Fruit fly (Drosophila melanogaster): ENCODE data around the gene Rev1.

The Rev1 gene

DNA sequence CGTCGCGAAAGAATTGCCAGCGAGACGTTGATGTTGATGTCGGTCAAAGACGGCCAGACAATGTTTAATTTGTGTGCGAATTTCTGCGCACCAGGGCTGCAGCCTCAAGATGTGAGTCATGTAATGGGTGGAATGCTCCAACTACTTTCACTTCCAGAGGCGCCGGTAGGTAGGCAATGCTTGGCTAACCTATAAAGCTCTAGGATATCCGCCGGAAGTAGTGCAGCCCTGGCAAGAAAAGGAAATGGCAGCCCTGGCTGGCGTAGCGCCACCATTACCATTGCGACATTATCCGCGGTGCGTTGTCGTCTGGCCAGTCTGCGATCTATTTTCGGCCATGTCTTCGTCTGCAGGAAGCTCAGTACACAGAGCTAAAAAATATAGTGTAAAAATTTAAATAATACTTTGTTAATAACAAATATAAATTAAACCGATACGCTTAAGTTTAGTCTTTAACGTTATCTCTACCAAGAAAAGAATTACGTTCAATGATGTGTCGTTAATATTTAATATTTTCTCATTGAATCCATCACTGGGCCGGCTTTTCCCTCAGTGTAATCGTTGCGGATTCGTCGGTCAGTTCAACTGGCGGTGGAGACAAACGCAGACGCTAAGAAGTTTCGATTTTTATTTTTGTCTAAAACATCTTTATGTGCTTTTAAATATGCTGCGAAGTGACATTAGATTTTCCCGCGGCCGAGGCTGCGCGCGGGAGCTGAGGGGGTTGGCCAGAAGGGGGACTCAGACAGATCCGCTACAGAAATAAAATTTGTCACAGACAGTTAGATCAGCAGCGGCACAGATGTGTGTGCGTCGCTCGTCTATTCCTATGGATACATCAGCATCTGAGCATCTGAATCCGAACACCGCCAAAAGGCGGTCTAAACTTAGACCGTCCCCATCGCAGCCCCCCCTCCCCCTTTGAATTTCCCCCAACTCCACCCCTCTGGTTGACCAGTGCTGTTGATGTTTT is 42.2 kb upstream of the Rev1 start (continued):
- TF ChIP-seq Asciz (GFP tag; optimal IDR thresholded peaks at IDR 0.05) (peak; percentile 34), CG9817 (tag; optimal IDR thresholded peaks at IDR 0.05) (peak; percentile 75), oc (tag; optimal IDR thresholded peaks at IDR 0.05) (peak; percentile 18), CG9876 (GFP tag; optimal IDR thresholded peaks at IDR 0.05) (no peak), B-H2 (GFP tag; optimal IDR thresholded peaks at IDR 0.05) (peak; percentile 79), CG7556 (GFP tag; optimal IDR thresholded peaks at IDR 0.05) (peak; percentile 63), pros (GFP tag; optimal IDR thresholded peaks at IDR 0.05) (no peak), emc (GFP tag; optimal IDR thresholded peaks at IDR 0.05) (no peak), CG17385 (GFP tag; optimal IDR thresholded peaks at IDR 0.05) (peak; percentile 72), Elba2 (GFP tag; optimal IDR thresholded peaks at IDR 0.05) (no peak), ind (GFP tag; optimal IDR thresholded peaks at IDR 0.05) (peak; percentile 77), Dip2 (GFP tag; IDR thresholded peaks at IDR 0.05) (no peak), GATAe (GFP tag; conservative IDR thresholded peaks at IDR 0.05) (peak; percentile 34; the same call in 1 of the 2 replicates), bsh (GFP tag; optimal IDR thresholded peaks at IDR 0.05) (peak; percentile 40 to 66), CG12659 (GFP tag; optimal IDR thresholded peaks at IDR 0.05) (peak; percentile 79), wek (GFP tag; optimal IDR thresholded peaks at IDR 0.05) (peak; percentile 75), D19A (tag; optimal IDR thresholded peaks at IDR 0.05) (peak; percentile 42), CG10366 (GFP tag; IDR thresholded peaks at IDR 0.05) (peak; percentile 44), CG7987 (GFP tag; optimal IDR thresholded peaks at IDR 0.05) (peak; percentile 71), CG30431 (GFP tag; optimal IDR thresholded peaks at IDR 0.05) (peak; percentile 45), hth (optimal IDR thresholded peaks at IDR 0.05) (no peak), Nf-YC (tag; optimal IDR thresholded peaks at IDR 0.05) (peak; percentile 70), Fer2 (tag; optimal IDR thresholded peaks at IDR 0.05) (peak; percentile 39), C15 (GFP tag; IDR thresholded peaks at IDR 0.05) (0 out of 3 replicates have a peak, but pooled peaks have one; percentile 28), psq (GFP tag; optimal IDR thresholded peaks at IDR 0.05) (no peak), CG11723 (GFP tag; optimal IDR thresholded peaks at IDR 0.05) (peak; percentile 73), MTF-1 (GFP tag; optimal IDR thresholded peaks at IDR 0.05; ENCODE audit: borderline replicate concordance) (peak; percentile 78), CG4360 (GFP tag; IDR thresholded peaks at IDR 0.05) (no peak), CG15514 (GFP tag; optimal IDR thresholded peaks at IDR 0.05) (peak; percentile 56), CG18764 (GFP tag; optimal IDR thresholded peaks at IDR 0.05) (no peak), lbe (GFP tag; optimal IDR thresholded peaks at IDR 0.05) (no peak), CG12236 (GFP tag; optimal IDR thresholded peaks at IDR 0.05) (peak; percentile 47), CG12391 (tag; optimal IDR thresholded peaks at IDR 0.05) (peak; percentile 59), da (GFP tag; optimal IDR thresholded peaks at IDR 0.05) (peak; percentile 41), CG1647 (GFP tag; optimal IDR thresholded peaks at IDR 0.05) (no peak), dati (GFP tag; IDR thresholded peaks at IDR 0.05) (no peak), CG6654 (GFP tag; optimal IDR thresholded peaks at IDR 0.05) (peak; percentile 4), Blimp-1 (GFP tag; optimal IDR thresholded peaks at IDR 0.05) (peak; percentile 44), scrt (GFP tag; optimal IDR thresholded peaks at IDR 0.05) (peak; percentile 66), Myb (GFP tag; optimal IDR thresholded peaks at IDR 0.05) (peak; percentile 38), CG6765 (GFP tag; optimal IDR thresholded peaks at IDR 0.05) (peak; percentile 68), CG14860 (GFP tag; IDR thresholded peaks at IDR 0.05; ENCODE audit: partially characterized antibody) (no peak), CG7745 (tag; optimal IDR thresholded peaks at IDR 0.05) (no peak), CG14667 (GFP tag; IDR thresholded peaks at IDR 0.05) (peak; percentile 63; the same call in 1 of the 2 replicates), CG9609 (GFP tag; optimal IDR thresholded peaks at IDR 0.05) (peak; percentile 56), kni (GFP tag; optimal IDR thresholded peaks at IDR 0.05) (peak; percentile 40), CG9797 (GFP tag; optimal IDR thresholded peaks at IDR 0.05) (no peak), slou (GFP tag; optimal IDR thresholded peaks at IDR 0.05) (no peak)
